Fruit fly (Drosophila melanogaster) S2 (cell line): Measurements from ENCODE around the gene CG31687.
"Not testable (repeated sequence)": the region's sequence is repeated elsewhere in the genome, so short reads cannot be mapped to it uniquely, and the experiment has no call there.

Experiments
- CG8478 ChIP-seq: fragments of >200 bp; optimal IDR thresholded peaks from 2 replicates; lab custom pipeline; 2018
- CTCF ChIP-seq, 2 experiments: fragments of >200 bp; optimal IDR thresholded peaks; 2 replicates each; lab custom pipeline; 2018

CG31687 gene

dm6 chr2L:20449864-20450263, at the start of gene CG31687, which contains the start of gene CG31683:
TSS of gene CG31687 (plus strand) at chr2L:20450225.
TSS of gene CG31683 (minus strand) at chr2L:20449964.
- TF ChIP-seq CG8478 (lab: Kevin White, UChicago); CTCF (optimal IDR thresholded peaks at IDR 0.05; lab: Kevin White, UChicago): not testable (repeated sequence)

DNA sequence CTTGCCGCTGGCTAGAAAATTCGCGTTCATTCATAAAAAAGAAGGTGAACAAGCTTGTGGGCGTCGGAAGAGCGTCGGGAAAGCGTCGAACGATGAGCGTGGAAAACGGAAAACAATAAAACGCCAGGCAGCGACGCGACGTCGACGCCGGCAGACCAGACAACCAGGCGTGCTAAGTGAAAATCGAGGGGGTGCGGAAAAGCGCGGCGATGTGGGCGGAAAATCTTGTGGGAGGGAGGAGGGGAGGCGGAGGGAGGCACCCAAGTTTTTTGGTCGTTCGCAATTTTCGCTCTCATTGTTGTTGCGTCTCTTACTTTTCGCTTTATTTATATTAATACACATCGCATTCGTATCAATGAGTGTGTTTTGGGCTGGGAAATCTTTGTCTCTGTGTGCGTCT, 49.1 kb upstream of the CG31687 start:
- TF ChIP-seq CG8478 (lab: Kevin White, UChicago) (no peak), CTCF (optimal IDR thresholded peaks at IDR 0.05; lab: Kevin White, UChicago) (no peak)

- no peak for TF ChIP-seq CTCF (optimal IDR thresholded peaks at IDR 0.05; lab: Kevin White, UChicago)
- no peak for TF ChIP-seq CG8478 (lab: Kevin White, UChicago)
These were observed 48.6 kb upstream of the CG31687 start for dm6 chr2L:20401408-20401807.

DNA sequence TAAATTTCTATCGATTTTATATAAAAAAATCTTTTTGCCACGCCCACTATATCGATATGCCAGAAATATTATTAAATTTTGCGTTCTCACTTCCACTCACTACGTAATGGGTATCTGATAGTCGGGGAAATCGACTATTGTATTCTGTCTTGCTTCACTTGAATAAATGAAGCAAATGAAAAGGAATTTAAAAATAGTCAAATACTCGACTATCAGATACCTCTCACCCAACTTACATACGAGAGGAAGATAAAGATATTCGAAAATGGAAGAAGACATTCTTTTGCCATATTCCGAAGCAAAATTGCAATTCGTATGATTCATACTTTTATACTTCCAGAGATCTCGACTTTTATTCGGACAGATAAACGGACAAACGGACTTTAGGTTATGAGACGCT, 36.2 kb upstream of the CG31687 start:
- TF ChIP-seq CG8478 (lab: Kevin White, UChicago) (no peak), CTCF (optimal IDR thresholded peaks at IDR 0.05; lab: Kevin White, UChicago) (no peak)

dm6 chr2L:20414750-20415211, 35.2 kb upstream of the CG31687 start, which contains the start of gene CG10947:
TSS of gene CG10947 (minus strand) at chr2L:20414800.
- TF ChIP-seq CTCF (optimal IDR thresholded peaks at IDR 0.05; lab: Kevin White, UChicago) (peak; percentile 84 to 91), CG8478 (lab: Kevin White, UChicago) (no peak)

DNA sequence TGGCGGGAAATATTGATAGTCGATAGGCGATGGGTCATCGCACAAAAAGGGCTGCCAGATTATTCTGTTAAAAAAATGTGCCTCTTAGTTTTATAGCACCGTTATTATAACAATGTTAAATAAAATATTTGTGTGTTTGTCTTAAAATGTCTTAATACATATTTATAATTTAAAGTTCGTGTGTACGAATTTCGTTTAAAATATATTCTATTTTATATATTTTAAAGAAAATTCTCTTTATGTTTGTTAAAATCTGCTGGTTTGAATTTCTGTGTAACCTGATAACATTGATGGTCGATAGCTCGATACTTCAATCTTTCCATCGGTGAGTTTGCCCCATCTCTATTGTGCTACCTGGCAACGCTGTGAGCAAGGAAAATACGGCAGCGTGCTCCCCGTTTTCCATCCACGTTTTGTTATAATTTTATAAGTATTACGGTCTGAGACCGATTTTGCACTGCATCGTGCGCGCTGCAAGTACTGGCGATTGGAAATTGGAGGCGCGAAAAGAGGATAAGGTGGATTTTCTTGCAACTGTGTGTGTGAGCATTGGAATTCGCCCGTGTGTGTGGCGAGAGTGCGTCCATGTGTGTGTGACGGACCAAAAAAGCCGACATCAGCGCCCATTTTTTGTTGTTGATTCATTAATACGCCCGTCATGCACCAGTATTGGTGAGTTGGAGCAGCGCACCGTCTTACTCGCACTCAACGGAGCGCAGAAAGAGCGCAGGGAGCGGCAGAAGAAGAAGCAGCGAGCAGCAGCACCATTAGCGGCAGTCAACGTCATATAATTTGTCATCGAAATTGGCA, 33.1 kb upstream of the CG31687 start, which contains the start of the genes CG10949 and Arpc2:
CG10949 (minus strand) TSS at position 165 of the 810 bp plus-strand sequence.
Arpc2 (plus strand) TSS at position 304 of the 810 bp plus-strand sequence.
- TF ChIP-seq CG8478 (lab: Kevin White, UChicago) (no peak), CTCF (optimal IDR thresholded peaks at IDR 0.05; lab: Kevin White, UChicago) (no peak)

DNA sequence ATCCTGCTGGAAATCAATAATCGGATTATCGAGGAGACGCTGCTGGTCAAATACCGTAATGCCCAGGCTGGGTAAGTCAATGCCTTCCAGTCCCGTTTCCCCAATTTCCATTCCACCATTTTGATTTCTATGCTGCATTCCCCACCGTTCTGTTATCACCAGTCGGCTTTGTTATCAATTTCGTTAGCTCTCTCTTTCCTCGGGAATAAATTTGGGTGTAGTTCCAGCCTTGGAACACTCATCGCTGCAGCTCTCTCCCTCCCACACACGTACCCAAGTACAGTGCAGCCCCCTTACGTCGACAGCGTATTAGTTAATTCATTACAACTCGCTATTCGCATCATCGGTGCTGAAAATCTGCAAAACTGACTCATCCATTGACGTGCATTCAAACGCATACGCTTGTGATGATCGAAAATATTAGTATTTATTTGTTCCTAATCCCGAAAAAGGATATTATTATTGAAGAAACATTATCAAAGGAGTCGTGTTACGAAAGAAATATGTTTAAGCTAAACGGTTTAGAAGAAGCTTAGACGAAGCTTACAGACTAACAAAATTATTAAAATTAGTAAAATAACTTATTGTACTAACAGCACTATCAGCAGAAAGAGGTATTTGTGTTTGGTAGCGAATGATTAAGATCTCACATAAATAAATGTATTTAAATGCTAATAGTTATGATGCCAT, 32.3 kb upstream of the CG31687 start:
- TF ChIP-seq CTCF (optimal IDR thresholded peaks at IDR 0.05; lab: Kevin White, UChicago) (no peak), CG8478 (lab: Kevin White, UChicago) (no peak)

- TF ChIP-seq CG8478 (lab: Kevin White, UChicago) (no peak), CTCF (optimal IDR thresholded peaks at IDR 0.05; lab: Kevin White, UChicago) (no peak)
These were observed 30.0 kb upstream of the CG31687 start for dm6 chr2L:20420035-20420434.

DNA sequence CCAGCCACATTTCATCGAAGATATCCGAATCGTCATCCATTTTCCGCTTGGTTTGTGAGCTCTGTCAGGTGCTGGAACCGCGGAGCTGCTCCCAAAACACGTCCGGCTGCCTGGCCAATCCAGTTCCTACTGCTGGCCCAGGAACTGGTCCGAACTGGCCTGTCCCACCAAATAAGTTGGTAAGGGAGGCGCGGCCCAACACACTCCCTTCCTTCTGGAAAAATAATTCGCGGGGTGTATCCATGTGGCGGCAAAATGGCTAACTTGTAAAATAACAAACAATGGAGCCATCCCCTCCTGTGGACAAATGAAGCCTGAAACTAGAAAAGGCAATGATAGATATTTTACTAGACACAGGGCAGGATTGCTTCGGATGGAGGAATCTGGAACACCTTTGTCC, 25.5 kb upstream of the CG31687 start, which contains the start of gene CG15130:
CG15130 (minus strand) TSS at position 101 of the 400 bp plus-strand sequence.
- TF ChIP-seq CG8478 (lab: Kevin White, UChicago) = no peak
- TF ChIP-seq CTCF (optimal IDR thresholded peaks at IDR 0.05; lab: Kevin White, UChicago) = no peak

DNA sequence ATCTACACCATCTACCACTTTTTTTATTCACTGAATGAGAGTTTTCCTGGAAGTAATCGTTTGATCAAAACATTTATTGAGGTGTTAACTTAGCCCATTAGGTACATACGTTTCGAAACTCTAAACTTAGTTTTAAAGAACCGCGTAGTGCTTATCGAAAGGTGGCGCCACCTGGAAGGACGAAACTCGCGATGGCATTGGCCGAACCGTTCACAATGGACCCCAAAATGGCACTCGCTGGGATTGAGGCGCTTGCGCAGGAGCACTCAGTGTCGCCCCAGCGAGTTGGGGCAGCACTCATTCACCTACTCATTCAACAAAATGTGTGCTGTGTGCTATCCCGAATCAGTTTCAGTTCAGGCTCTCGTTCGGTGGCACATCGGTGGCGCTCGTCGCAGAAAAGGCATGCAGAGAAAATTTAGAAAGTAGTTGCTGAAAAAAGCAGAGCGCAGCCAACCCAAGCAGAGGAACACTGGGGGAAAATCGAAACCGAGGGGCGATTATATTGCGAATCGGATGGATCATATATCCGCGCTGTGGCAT, 24.1 kb upstream of the CG31687 start, which contains the start of gene CG31688:
CG31688 (plus strand) TSS at position 346 of the 543 bp plus-strand sequence.
- TF ChIP-seq CG8478 (lab: Kevin White, UChicago) = no peak
- TF ChIP-seq CTCF (optimal IDR thresholded peaks at IDR 0.05; lab: Kevin White, UChicago) = peak; percentile 74 to 82

dm6 chr2L:20427401-20427800, 22.6 kb upstream of the CG31687 start:
- TF ChIP-seq CTCF (optimal IDR thresholded peaks at IDR 0.05; lab: Kevin White, UChicago) = no peak
- no peak for TF ChIP-seq CG8478 (lab: Kevin White, UChicago)

DNA sequence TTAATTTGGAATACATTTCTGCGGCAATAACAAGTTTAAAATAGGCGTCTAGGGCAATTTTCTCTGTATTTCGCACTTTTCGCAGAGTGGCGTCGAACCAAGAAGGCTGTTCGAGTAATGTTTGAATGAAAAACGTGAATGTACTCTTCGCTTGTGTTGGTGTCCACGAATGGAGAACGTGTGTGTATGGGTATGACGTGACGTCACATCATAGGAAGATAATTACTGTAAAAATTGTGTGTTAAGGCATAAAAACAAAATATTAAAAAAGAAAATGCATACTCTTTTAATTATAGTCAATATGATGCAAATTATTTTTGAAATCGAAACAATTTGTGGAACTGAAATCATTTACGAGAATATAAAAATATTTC, 21.7 kb upstream of the CG31687 start:
- no peak for TF ChIP-seq CTCF (optimal IDR thresholded peaks at IDR 0.05; lab: Kevin White, UChicago)
- no peak for TF ChIP-seq CG8478 (lab: Kevin White, UChicago)

DNA sequence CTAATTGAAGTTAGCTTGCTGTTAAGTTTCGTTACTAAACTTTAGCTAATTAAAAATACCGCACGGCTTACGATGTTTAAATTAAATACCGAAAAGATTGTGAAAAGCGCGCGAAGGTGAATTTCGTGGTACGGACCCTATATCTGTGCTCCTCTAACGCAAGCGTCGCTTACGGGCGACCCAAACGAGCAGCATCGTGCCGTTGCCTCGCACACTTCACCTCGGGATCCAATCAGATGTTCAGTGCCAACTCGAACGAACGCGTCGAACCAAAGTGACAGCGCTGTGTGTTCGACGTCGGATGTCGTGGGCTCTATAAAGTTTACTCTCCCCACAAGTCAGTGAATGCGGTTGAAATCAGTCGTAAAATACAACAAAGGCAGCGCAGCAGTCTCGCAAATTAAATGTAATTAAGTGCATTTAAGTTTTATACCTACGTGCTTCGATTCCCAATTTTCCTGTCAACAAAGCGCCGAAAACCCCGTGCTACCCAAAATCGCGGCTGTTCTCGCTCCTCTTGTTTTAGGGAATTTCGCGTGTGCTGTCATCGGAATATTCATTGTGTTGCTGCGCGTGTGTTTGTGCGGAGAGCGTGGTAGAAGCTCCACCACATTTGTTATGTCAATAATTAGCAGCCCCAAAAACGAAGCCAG, 21.1 kb upstream of the CG31687 start:
- TF ChIP-seq CTCF (optimal IDR thresholded peaks at IDR 0.05; lab: Kevin White, UChicago) (no peak), CG8478 (lab: Kevin White, UChicago) (no peak)

DNA sequence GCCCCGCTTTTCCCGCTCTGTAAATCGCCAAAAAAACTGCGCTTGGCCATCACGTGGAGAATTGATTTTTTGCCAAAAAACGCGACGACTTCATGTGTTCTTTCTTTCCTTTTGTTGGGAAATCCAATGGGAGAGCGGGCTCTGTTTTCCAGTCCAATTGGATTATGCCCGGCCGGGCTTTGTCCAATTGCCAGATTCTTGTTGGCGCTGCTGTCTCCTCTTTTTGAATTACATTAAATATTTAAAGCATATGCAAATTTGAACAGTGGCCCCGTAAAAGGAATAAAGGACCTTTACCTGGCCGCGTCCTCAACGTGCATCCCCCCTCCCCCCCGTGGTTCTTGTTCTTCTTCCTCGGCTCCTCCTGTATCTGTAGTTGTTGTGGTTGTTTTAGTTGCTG, 20.6 kb upstream of the CG31687 start:
- TF ChIP-seq CTCF (optimal IDR thresholded peaks at IDR 0.05; lab: Kevin White, UChicago) (no peak), CG8478 (lab: Kevin White, UChicago) (no peak)
